Worm (Caenorhabditis elegans): ENCODE measurements around the gene sdz-37.

sdz-37 gene

ce11 chrII:10466552-10466951 lies 1.9 kb downstream of the sdz-37 start, which contains the start of gene tnc-2:
Gene tnc-2 (plus strand): TSS chrII:10466852.
- no peak for TF ChIP-seq efl-1 (optimal IDR thresholded peaks at IDR 0.05)
- peak in 1 of 2 experiments; percentile 51 for TF ChIP-seq efl-1 (GFP tag; optimal IDR thresholded peaks at IDR 0.05 in 1 of 2)
- TF ChIP-seq nhr-19 (GFP tag; conservative IDR thresholded peaks at IDR 0.05) = no peak

ce11 chrII:10470159-10470558 lies 5.5 kb downstream of the sdz-37 start, which contains the start of gene clec-143:
Gene clec-143 (minus strand): TSS chrII:10470297.
- TF ChIP-seq dsc-1 (tag; optimal IDR thresholded peaks at IDR 0.05) = no peak
- peak; percentile 57 for TF ChIP-seq elt-2 (tag; optimal IDR thresholded peaks at IDR 0.05)

- TF ChIP-seq aly-2 (tag; optimal IDR thresholded peaks at IDR 0.05) (no peak), grh-1 (GFP tag; IDR thresholded peaks at IDR 0.05) (no peak), sox-4 (tag; optimal IDR thresholded peaks at IDR 0.05) (no peak), snu-23 (GFP tag; optimal IDR thresholded peaks at IDR 0.05) (no peak), tbx-2 (tag; optimal IDR thresholded peaks at IDR 0.05) (no peak), irx-1 (tag; optimal IDR thresholded peaks at IDR 0.05) (no peak), nhr-11 (tag; optimal IDR thresholded peaks at IDR 0.05) (no peak), snpc-4 (tag; optimal IDR thresholded peaks at IDR 0.05) (no peak), ces-1 (GFP tag; optimal IDR thresholded peaks at IDR 0.05) (no peak), rnt-1 (tag; optimal IDR thresholded peaks at IDR 0.05) (no peak), nhr-20 (tag; optimal IDR thresholded peaks at IDR 0.05) (no peak), ceh-90 (tag; optimal IDR thresholded peaks at IDR 0.05) (no peak), elt-3 (tag; optimal IDR thresholded peaks at IDR 0.05) (no peak), lin-15B (tag; optimal IDR thresholded peaks at IDR 0.05) (no peak)
These were observed 6.6 kb downstream of the sdz-37 start, which contains the start of gene ZK666.1 for ce11 chrII:10471247-10471646. Gene ZK666.1 (minus strand): TSS chrII:10471347.

ce11 chrII:10471790-10472189 lies 7.1 kb downstream of the sdz-37 start, which contains the start of gene ZK666.2:
Gene ZK666.2 (minus strand): TSS chrII:10471890.
- TF ChIP-seq nhr-19 (GFP tag; conservative IDR thresholded peaks at IDR 0.05) = no peak
- TF ChIP-seq dsc-1 (tag; optimal IDR thresholded peaks at IDR 0.05) = no peak
- no peak for TF ChIP-seq ama-1 (optimal IDR thresholded peaks at IDR 0.05)
- TF ChIP-seq egl-13 (tag; optimal IDR thresholded peaks at IDR 0.05) = no peak
- TF ChIP-seq ets-5 (GFP tag; IDR thresholded peaks at IDR 0.05) = no peak
- no peak for TF ChIP-seq grh-1 (GFP tag; IDR thresholded peaks at IDR 0.05)
- no peak for TF ChIP-seq lin-14 (GFP tag; optimal IDR thresholded peaks at IDR 0.05)
- no peak for TF ChIP-seq hlh-4 (tag; optimal IDR thresholded peaks at IDR 0.05)
- TF ChIP-seq dpl-1 (GFP tag; optimal IDR thresholded peaks at IDR 0.05) = no peak
- TF ChIP-seq Y116A8C.19 (tag; optimal IDR thresholded peaks at IDR 0.05; ENCODE audit: borderline replicate concordance) = no peak
- TF ChIP-seq mep-1 (tag; optimal IDR thresholded peaks at IDR 0.05) = no peak
- TF ChIP-seq lin-39 (tag; optimal IDR thresholded peaks at IDR 0.05) = no peak
- no peak for TF ChIP-seq nhr-237 (tag; optimal IDR thresholded peaks at IDR 0.05)
- no peak for TF ChIP-seq blmp-1 (tag; optimal IDR thresholded peaks at IDR 0.05)
- TF ChIP-seq rnt-1 (tag; optimal IDR thresholded peaks at IDR 0.05) = no peak
- no peak for TF ChIP-seq ceh-82 (tag; optimal IDR thresholded peaks at IDR 0.05)
- TF ChIP-seq snu-23 (GFP tag; optimal IDR thresholded peaks at IDR 0.05) = no peak

ce11 chrII:10476039-10476438 lies 11.4 kb downstream of the sdz-37 start, which contains the start of gene clec-58:
Gene clec-58 (minus strand): TSS chrII:10476139.
- TF ChIP-seq egl-27 (tag; optimal IDR thresholded peaks at IDR 0.05) (no peak), efl-1 (optimal IDR thresholded peaks at IDR 0.05) (no peak), efl-1 (GFP tag; optimal IDR thresholded peaks at IDR 0.05 in 1 of 2) (peak in 1 of 2 experiments; percentile 47)

- no peak for TF ChIP-seq hpl-2 (GFP tag; optimal IDR thresholded peaks at IDR 0.05)
- TF ChIP-seq vab-15 (tag; optimal IDR thresholded peaks at IDR 0.05) = no peak
- TF ChIP-seq blmp-1 (tag; optimal IDR thresholded peaks at IDR 0.05) = no peak
- no peak for TF ChIP-seq tbx-2 (tag; optimal IDR thresholded peaks at IDR 0.05)
- no peak for TF ChIP-seq F16B12.6 (tag; optimal IDR thresholded peaks at IDR 0.05)
- no peak for TF ChIP-seq mep-1 (tag; optimal IDR thresholded peaks at IDR 0.05)
- no peak for TF ChIP-seq ces-1 (GFP tag; optimal IDR thresholded peaks at IDR 0.05)
- no peak for TF ChIP-seq irx-1 (tag; optimal IDR thresholded peaks at IDR 0.05)
- no peak for TF ChIP-seq ets-5 (GFP tag; IDR thresholded peaks at IDR 0.05)
- no peak for TF ChIP-seq dsc-1 (tag; optimal IDR thresholded peaks at IDR 0.05)
- no peak for TF ChIP-seq nhr-11 (tag; optimal IDR thresholded peaks at IDR 0.05)
- no peak for TF ChIP-seq sptf-1 (tag; optimal IDR thresholded peaks at IDR 0.05)
- no peak for TF ChIP-seq nhr-237 (tag; optimal IDR thresholded peaks at IDR 0.05)
- TF ChIP-seq elt-3 (tag; optimal IDR thresholded peaks at IDR 0.05) = no peak
- TF ChIP-seq lin-35 (GFP tag; optimal IDR thresholded peaks at IDR 0.05) = no peak
- TF ChIP-seq lin-13 (GFP tag; optimal IDR thresholded peaks at IDR 0.05) = no peak
- no peak for TF ChIP-seq ztf-4 (tag; optimal IDR thresholded peaks at IDR 0.05)
These were observed 12.3 kb downstream of the sdz-37 start, which contains the start of gene ZK666.4 for ce11 chrII:10476959-10477358. Gene ZK666.4 (plus strand): TSS chrII:10477259.
